Worm (Caenorhabditis elegans) whole organism, L1 larva: ENCODE measurements around the gene mut-7.

Experiments
- ces-1 ChIP-seq: fragments of 150-350 bp; optimal IDR thresholded peaks from 2 replicates; lab custom pipeline; 2014; ENCODE audit warnings: missing biosample characterization, missing genetic modification reagents, missing genetic modification characterization
- nhr-84 ChIP-seq: sonication (generic microtip); optimal IDR thresholded peaks from 2 replicates; lab custom pipeline; 2017; ENCODE audit warnings: missing biosample characterization, missing genetic modification characterization
- sox-4 ChIP-seq: sonication (generic microtip); optimal IDR thresholded peaks from 2 replicates; lab custom pipeline; 2016; ENCODE audit warnings: missing genetic modification characterization, missing compliant biosample characterization

- no peak for TF ChIP-seq sox-4 (tag; lab: Kevin White, UChicago)
- no peak for TF ChIP-seq ces-1
- no peak for TF ChIP-seq nhr-84 (tag; lab: Kevin White, UChicago)
Observed at ce11 chrIII:9570869-9571268, 28.7 kb upstream of the mut-7 start.
